Worm (Caenorhabditis elegans): ENCODE measurements around the gene sec-15.

Gene sec-15

ce11 chrX:8806070-8806799, 29.3 kb downstream of the sec-15 start, which contains the start of gene R04E5.8 (continued):
- no peak for TF ChIP-seq unc-130 (GFP tag; optimal IDR thresholded peaks at IDR 0.05)
- no peak for TF ChIP-seq spr-3 (GFP tag; optimal IDR thresholded peaks at IDR 0.05)
- TF ChIP-seq egl-43 (GFP tag; IDR thresholded peaks at IDR 0.05), result peak; percentile 77; the same call in 1 of the 2 replicates
- TF ChIP-seq dmd-8 (GFP tag; IDR thresholded peaks at IDR 0.05), result no peak
- TF ChIP-seq mdl-1 (tag; optimal IDR thresholded peaks at IDR 0.05), result peak in 1 of 2 experiments; percentile 78
- TF ChIP-seq nhr-25 (tag; optimal IDR thresholded peaks at IDR 0.05; ENCODE audit: borderline replicate concordance, insufficient read depth), result no peak
- no peak for TF ChIP-seq nhr-10 (tag; optimal IDR thresholded peaks at IDR 0.05)
- 0 out of 2 replicates have a peak, but pooled peaks have one; percentile 27 for TF ChIP-seq ceh-20 (GFP tag; IDR thresholded peaks at IDR 0.05)
- TF ChIP-seq hlh-30 (tag; optimal IDR thresholded peaks at IDR 0.05; ENCODE audit: insufficient read depth), result peak; percentile 84
- no peak for TF ChIP-seq dmd-9 (GFP tag; IDR thresholded peaks at IDR 0.05)
- no peak for TF ChIP-seq T20F7.1 (GFP tag; optimal IDR thresholded peaks at IDR 0.05)

ce11 chrX:8805475-8805874, 30.0 kb downstream of the sec-15 start:
- TF ChIP-seq set-16 (GFP tag; IDR thresholded peaks at IDR 0.05) (peak; percentile 97), aha-1 (tag) (peak; percentile 71), ceh-32 (tag; optimal IDR thresholded peaks at IDR 0.05; ENCODE audit: poor library complexity) (no peak), attf-4 (tag; optimal IDR thresholded peaks at IDR 0.05) (no peak), F26F4.8 (GFP tag; conservative IDR thresholded peaks at IDR 0.05) (no peak), nhr-76 (tag; optimal IDR thresholded peaks at IDR 0.05) (no peak), madf-9 (GFP tag; conservative IDR thresholded peaks at IDR 0.05) (no peak), ceh-62 (tag; optimal IDR thresholded peaks at IDR 0.05) (no peak), dmd-8 (GFP tag; IDR thresholded peaks at IDR 0.05) (no peak), F49E8.2 (tag; optimal IDR thresholded peaks at IDR 0.05; ENCODE audit: borderline replicate concordance) (no peak), egl-43 (GFP tag; IDR thresholded peaks at IDR 0.05) (0 out of 2 replicates have a peak, but pooled peaks have one; percentile 20), hlh-30 (tag; optimal IDR thresholded peaks at IDR 0.05; ENCODE audit: insufficient read depth) (no peak), skn-1 (tag; optimal IDR thresholded peaks at IDR 0.05) (no peak), mep-1 (tag; optimal IDR thresholded peaks at IDR 0.05) (no peak)

DNA sequence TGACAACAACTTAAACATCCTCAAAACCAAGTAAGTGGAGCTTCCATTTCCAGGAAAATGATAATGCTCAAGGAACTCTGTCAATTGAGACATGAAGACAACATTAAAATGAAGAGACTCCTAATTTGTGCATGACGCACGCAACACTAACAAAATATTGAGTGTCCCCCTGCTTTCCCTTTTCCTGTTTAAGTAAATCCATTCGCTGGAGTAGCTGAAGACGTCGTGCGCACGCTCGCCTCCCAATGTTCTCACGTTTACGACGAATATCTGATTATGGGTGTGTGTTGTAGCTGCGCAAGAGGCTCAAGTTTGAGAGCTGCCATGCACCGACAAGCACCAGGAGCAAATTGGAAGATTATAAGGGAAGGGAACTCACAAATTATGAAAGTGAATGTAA, 34.5 kb downstream of the sec-15 start:
- TF ChIP-seq ces-1 (GFP tag; optimal IDR thresholded peaks at IDR 0.05), result peak; percentile 70
- 0 out of 2 replicates have a peak, but pooled peaks have one; percentile 10 for TF ChIP-seq daf-19 (GFP tag; conservative IDR thresholded peaks at IDR 0.05)
- peak in 1 of 2 experiments; percentile 9 for TF ChIP-seq hif-1 (tag; optimal IDR thresholded peaks at IDR 0.05)
- TF ChIP-seq Y75B8A.6 (GFP tag; IDR thresholded peaks at IDR 0.05), result no peak
- TF ChIP-seq unc-62 (GFP tag; optimal IDR thresholded peaks at IDR 0.05 in 1 of 2), result peak in 1 of 2 experiments; percentile 78
- no peak for TF ChIP-seq unc-62 (tag; optimal IDR thresholded peaks at IDR 0.05)
- peak; percentile 80 for TF ChIP-seq aha-1 (tag)
- TF ChIP-seq hlh-11 (tag; optimal IDR thresholded peaks at IDR 0.05), result peak; percentile 17
- no peak for TF ChIP-seq daf-16 (GFP tag; optimal IDR thresholded peaks at IDR 0.05)
- TF ChIP-seq daf-16 (tag; optimal IDR thresholded peaks at IDR 0.05), result peak; percentile 9
- no peak for TF ChIP-seq F49E8.2 (tag; optimal IDR thresholded peaks at IDR 0.05; ENCODE audit: borderline replicate concordance)
- TF ChIP-seq fkh-10 (GFP tag; optimal IDR thresholded peaks at IDR 0.05), result peak; percentile 79
- 0 out of 2 replicates have a peak, but pooled peaks have one; percentile 13 for TF ChIP-seq arid-1 (GFP tag; conservative IDR thresholded peaks at IDR 0.05)
- TF ChIP-seq lsy-2 (tag; optimal IDR thresholded peaks at IDR 0.05), result peak in 1 of 2 experiments; percentile 39
- peak; percentile 70; the same call in 1 of the 2 replicates for TF ChIP-seq ctbp-1 (GFP tag; IDR thresholded peaks at IDR 0.05)
- no peak for TF ChIP-seq dve-1 (tag; optimal IDR thresholded peaks at IDR 0.05; ENCODE audit: insufficient read depth)
- 0 out of 2 replicates have a peak, but pooled peaks have one; percentile 23 for TF ChIP-seq hmg-1.1 (GFP tag; IDR thresholded peaks at IDR 0.05)
- no peak for TF ChIP-seq ceh-44 (GFP tag; IDR thresholded peaks at IDR 0.05)
- TF ChIP-seq egl-43 (GFP tag; IDR thresholded peaks at IDR 0.05), result no peak
- TF ChIP-seq duxl-1 (tag; optimal IDR thresholded peaks at IDR 0.05; ENCODE audit: poor library complexity), result no peak
- TF ChIP-seq set-16 (GFP tag; IDR thresholded peaks at IDR 0.05), result 0 out of 2 replicates have a peak, but pooled peaks have one; percentile 10
- TF ChIP-seq zip-2 (tag; optimal IDR thresholded peaks at IDR 0.05), result no peak
